Fruit fly (Drosophila melanogaster) whole organism, embryonic: ENCODE data around the gene CG6330.

ENCODE experiments used
- Aef1 ChIP-seq: fragments of 200-800 bp; sonication (Bioruptor generic); IDR thresholded peaks from 3 replicates; pipeline ENCODE4 v1.3.6; 2022; ENCODE audit warnings: missing biosample characterization, missing genetic modification characterization
- Atf3 ChIP-seq: fragments of 200-800 bp; sonication (Bioruptor generic); optimal IDR thresholded peaks from 3 replicates; lab custom pipeline; 2016; ENCODE audit warnings: missing biosample characterization, missing genetic modification characterization
- Atf6 ChIP-seq: fragments of 200-800 bp; sonication (Bioruptor generic); IDR thresholded peaks from 2 replicates; pipeline ENCODE4 v1.3.6; 2022; ENCODE audit warnings: missing biosample characterization, missing genetic modification characterization
- Blimp-1 ChIP-seq: fragments of 200-800 bp; sonication (Bioruptor generic); optimal IDR thresholded peaks from 3 replicates; lab custom pipeline; 2018; ENCODE audit warnings: missing biosample characterization, missing genetic modification characterization, mild to moderate bottlenecking, moderate library complexity, missing genetic modification reagents
- CG11456 ChIP-seq: fragments of 200-800 bp; sonication (Bioruptor generic); IDR thresholded peaks from 3 replicates; pipeline ENCODE4 v1.3.6; 2022; ENCODE audit warnings: missing biosample characterization, missing genetic modification characterization
- CG11695 ChIP-seq: fragments of 200-800 bp; sonication (Bioruptor generic); IDR thresholded peaks from 3 replicates; pipeline ENCODE4 v1.3.6; 2022; ENCODE audit warnings: missing biosample characterization, missing genetic modification characterization
- CG12236 ChIP-seq: fragments of 200-800 bp; sonication (Bioruptor generic); optimal IDR thresholded peaks from 2 replicates; lab custom pipeline; 2016; ENCODE audit warnings: missing biosample characterization, missing genetic modification characterization
- CG12769 ChIP-seq: fragments of 200-800 bp; sonication (Bioruptor generic); optimal IDR thresholded peaks from 2 replicates; lab custom pipeline; 2019; ENCODE audit warnings: missing biosample characterization, mild to moderate bottlenecking, missing genetic modification characterization, moderate library complexity
- CG13624 ChIP-seq: fragments of 200-800 bp; sonication (Bioruptor generic); optimal IDR thresholded peaks from 2 replicates; lab custom pipeline; 2016; ENCODE audit warnings: missing biosample characterization, missing genetic modification characterization
- CG15011 ChIP-seq: fragments of 200-800 bp; sonication (Bioruptor generic); optimal IDR thresholded peaks from 3 replicates; lab custom pipeline; 2018; ENCODE audit warnings: missing biosample characterization, mild to moderate bottlenecking, missing genetic modification characterization
- CG15269 ChIP-seq: fragments of 200-800 bp; sonication (Bioruptor generic); optimal IDR thresholded peaks from 2 replicates; lab custom pipeline; 2018; ENCODE audit warnings: missing biosample characterization, mild to moderate bottlenecking, missing genetic modification characterization, moderate library complexity
- CG15696 ChIP-seq: fragments of 200-800 bp; sonication (Bioruptor generic); optimal IDR thresholded peaks from 2 replicates; lab custom pipeline; 2019; ENCODE audit warnings: missing biosample characterization, mild to moderate bottlenecking, missing genetic modification characterization, moderate library complexity
- CG1603 ChIP-seq: fragments of 200-800 bp; sonication (Bioruptor generic); optimal IDR thresholded peaks from 2 replicates; lab custom pipeline; 2019; ENCODE audit warnings: missing biosample characterization, mild to moderate bottlenecking, missing genetic modification characterization, moderate library complexity
- CG2678 ChIP-seq: fragments of 200-800 bp; sonication (Bioruptor generic); optimal IDR thresholded peaks from 3 replicates; lab custom pipeline; 2019; ENCODE audit warnings: missing biosample characterization, mild to moderate bottlenecking, missing genetic modification characterization, moderate library complexity
- CG30403 ChIP-seq: fragments of 200-800 bp; sonication (Bioruptor generic); optimal IDR thresholded peaks from 3 replicates; lab custom pipeline; 2016; ENCODE audit warnings: missing biosample characterization, missing genetic modification characterization
- CG31224 ChIP-seq: fragments of 200-800 bp; sonication (Bioruptor generic); IDR thresholded peaks from 2 replicates; pipeline ENCODE4 v1.3.6; 2022; ENCODE audit warnings: missing biosample characterization, missing genetic modification characterization
- CG32532 ChIP-seq: fragments of 200-800 bp; sonication (Bioruptor generic); IDR thresholded peaks from 2 replicates; pipeline ENCODE4 v1.3.6; 2022; ENCODE audit warnings: missing biosample characterization, missing genetic modification characterization
- CG3847 ChIP-seq: fragments of 200-800 bp; sonication (Bioruptor generic); IDR thresholded peaks from 2 replicates; pipeline ENCODE4 v1.3.6; 2022; ENCODE audit warnings: missing biosample characterization, missing genetic modification characterization
- CG4707 ChIP-seq: fragments of 200-800 bp; sonication (Bioruptor generic); optimal IDR thresholded peaks from 2 replicates; lab custom pipeline; 2018; ENCODE audit warnings: missing biosample characterization, mild to moderate bottlenecking, missing genetic modification characterization, moderate library complexity
- CG6254 ChIP-seq: fragments of 200-800 bp; sonication (Bioruptor generic); optimal IDR thresholded peaks from 3 replicates; lab custom pipeline; 2017; ENCODE audit warnings: mild to moderate bottlenecking, missing biosample characterization, missing genetic modification reagents, missing genetic modification characterization
- CG6689 ChIP-seq: fragments of 200-800 bp; sonication (Bioruptor generic); IDR thresholded peaks from 2 replicates; pipeline ENCODE4 v1.3.6; 2022; ENCODE audit warnings: missing biosample characterization, missing genetic modification characterization
- CG6791 ChIP-seq: fragments of 200-800 bp; sonication (Bioruptor generic); IDR thresholded peaks from 3 replicates; pipeline ENCODE4 v1.3.6; 2022; ENCODE audit warnings: missing biosample characterization, missing genetic modification characterization; ENCODE audit not compliant: partially characterized antibody
- D19B ChIP-seq: fragments of 200-800 bp; sonication (Bioruptor generic); optimal IDR thresholded peaks from 2 replicates; lab custom pipeline; 2017; ENCODE audit warnings: missing biosample characterization, mild to moderate bottlenecking, missing genetic modification characterization
- Dbx ChIP-seq: fragments of 200-800 bp; sonication (Bioruptor generic); IDR thresholded peaks from 3 replicates; pipeline ENCODE4 v1.3.6; 2022; ENCODE audit warnings: missing biosample characterization, missing genetic modification characterization
- Drgx ChIP-seq: fragments of 200-800 bp; sonication (Bioruptor generic); IDR thresholded peaks from 2 replicates; pipeline ENCODE4 v1.3.6; 2022; ENCODE audit warnings: missing biosample characterization, missing genetic modification characterization
- E2f1 ChIP-seq: fragments of 200-800 bp; sonication (Bioruptor generic); IDR thresholded peaks from 2 replicates; pipeline ENCODE4 v1.3.6; 2022; ENCODE audit warnings: missing biosample characterization, missing genetic modification characterization
- Ets65A ChIP-seq: fragments of 200-800 bp; sonication (Bioruptor generic); peaks from one replicate; lab custom pipeline; 2016; ENCODE audit warnings: missing biosample characterization, missing genetic modification characterization
- HLH54F ChIP-seq: fragments of 200-800 bp; sonication (Bioruptor generic); optimal IDR thresholded peaks from 3 replicates; lab custom pipeline; 2016; ENCODE audit warnings: missing biosample characterization, missing genetic modification characterization
- Med ChIP-seq: fragments of 200-800 bp; sonication (Bioruptor generic); peaks from one replicate; lab custom pipeline; 2016; ENCODE audit warnings: missing biosample characterization, missing genetic modification characterization, mild to moderate bottlenecking, inconsistent platforms, moderate library complexity
- Oaz ChIP-seq: fragments of 200-800 bp; sonication (Bioruptor generic); IDR thresholded peaks from 2 replicates; pipeline ENCODE4 v1.3.6; 2022; ENCODE audit warnings: missing biosample characterization, missing genetic modification characterization
- Sox102F ChIP-seq: fragments of 200-800 bp; sonication (Bioruptor generic); optimal IDR thresholded peaks from 2 replicates; lab custom pipeline; 2018; ENCODE audit warnings: missing biosample characterization, mild to moderate bottlenecking, missing genetic modification characterization, moderate library complexity
- al ChIP-seq: fragments of 200-800 bp; sonication (Bioruptor generic); IDR thresholded peaks from 2 replicates; pipeline ENCODE4 v1.3.6; 2022; ENCODE audit warnings: missing biosample characterization, missing genetic modification characterization
- amos ChIP-seq: fragments of 200-800 bp; sonication (Bioruptor generic); IDR thresholded peaks from 2 replicates; pipeline ENCODE4 v1.3.6; 2022; ENCODE audit warnings: missing biosample characterization, missing genetic modification characterization; ENCODE audit not compliant: partially characterized antibody
- chinmo ChIP-seq: fragments of 200-800 bp; sonication (Bioruptor generic); IDR thresholded peaks from 4 replicates; pipeline ENCODE4 v1.3.6; 2022; ENCODE audit warnings: missing biosample characterization, missing genetic modification characterization; ENCODE audit not compliant: partially characterized antibody
- dpn ChIP-seq, 2 experiments: fragments of 200-800 bp; sonication (Bioruptor generic); optimal IDR thresholded peaks; 3 replicates each; lab custom pipeline; 2016; ENCODE audit warnings: missing biosample characterization in 2 of 2, missing genetic modification characterization in 2 of 2
- dysf ChIP-seq: fragments of 200-800 bp; sonication (Bioruptor generic); IDR thresholded peaks from 3 replicates; pipeline ENCODE4 v1.3.6; 2022; ENCODE audit warnings: missing biosample characterization, missing genetic modification characterization
- ftz-f1 ChIP-seq: fragments of 200-800 bp; sonication (Bioruptor generic); optimal IDR thresholded peaks from 2 replicates; lab custom pipeline; 2016; ENCODE audit warnings: missing biosample characterization, missing genetic modification characterization
- grn ChIP-seq: fragments of 200-800 bp; sonication (Bioruptor generic); optimal IDR thresholded peaks from 3 replicates; lab custom pipeline; 2017; ENCODE audit warnings: missing biosample characterization, missing genetic modification characterization
- jing ChIP-seq: fragments of 200-800 bp; sonication (Bioruptor generic); optimal IDR thresholded peaks from 2 replicates; lab custom pipeline; 2018; ENCODE audit warnings: missing biosample characterization, mild to moderate bottlenecking, missing genetic modification characterization
- lilli ChIP-seq: fragments of 200-800 bp; sonication (Bioruptor generic); optimal IDR thresholded peaks from 3 replicates; lab custom pipeline; 2016; ENCODE audit warnings: missing biosample characterization, missing genetic modification characterization
- lmd ChIP-seq: fragments of 200-800 bp; sonication (Bioruptor generic); IDR thresholded peaks from 2 replicates; pipeline ENCODE4 v1.3.6; 2022; ENCODE audit warnings: missing biosample characterization, missing genetic modification characterization
- mam ChIP-seq: fragments of 200-800 bp; sonication (Bioruptor generic); optimal IDR thresholded peaks from 3 replicates; lab custom pipeline; 2016; ENCODE audit warnings: missing biosample characterization, missing genetic modification characterization
- mirr ChIP-seq: fragments of 200-800 bp; sonication (Bioruptor generic); optimal IDR thresholded peaks from 3 replicates; lab custom pipeline; 2018; ENCODE audit warnings: missing biosample characterization, mild to moderate bottlenecking, missing genetic modification characterization
- sd ChIP-seq: fragments of 200-800 bp; sonication (Bioruptor generic); optimal IDR thresholded peaks from 3 replicates; lab custom pipeline; 2018; ENCODE audit warnings: missing biosample characterization, mild to moderate bottlenecking, missing genetic modification characterization, moderate library complexity
- sens ChIP-seq: fragments of 200-800 bp; sonication (Bioruptor generic); peaks from one replicate; lab custom pipeline; 2016; ENCODE audit warnings: missing biosample characterization, missing genetic modification characterization
- slbo ChIP-seq: fragments of 200-800 bp; sonication (Bioruptor generic); IDR thresholded peaks from 2 replicates; pipeline ENCODE4 v1.3.6; 2022; ENCODE audit warnings: missing biosample characterization, missing genetic modification characterization
- sob ChIP-seq: fragments of 200-800 bp; sonication (Bioruptor generic); IDR thresholded peaks from 2 replicates; pipeline ENCODE4 v1.3.6; 2022; ENCODE audit warnings: missing biosample characterization, missing genetic modification characterization
- usp ChIP-seq: fragments of >200 bp; optimal IDR thresholded peaks from 2 replicates; lab custom pipeline; 2017; ENCODE audit warnings: missing biosample characterization, missing genetic modification characterization
- wdn ChIP-seq: fragments of 200-800 bp; sonication (Bioruptor generic); IDR thresholded peaks from 2 replicates; pipeline ENCODE4 v1.3.6; 2022; ENCODE audit warnings: missing biosample characterization, missing genetic modification characterization

Gene CG6330

dm6 chr3R:26906711-26907510 lies 51.4 kb downstream of the CG6330 start:
- TF ChIP-seq CG2678 (peak; percentile 20), CG12769 (tag; lab: Kevin White, UChicago) (peak; percentile 10), CG15696 (tag; lab: Kevin White, UChicago) (no peak), CG6254 (no peak), CG11695 (GFP tag; lab: Robert Waterston, UW) (no peak), CG15269 (tag; lab: Kevin White, UChicago) (peak; percentile 26), Atf3 (GFP tag; lab: Kevin White, UChicago) (no peak), mirr (GFP tag; lab: Kevin White, UChicago) (no peak), wdn (GFP tag; lab: Robert Waterston, UW) (0 out of 2 replicates have a peak, but pooled peaks have one; percentile 5), D19B (GFP tag; lab: Kevin White, UChicago) (peak; percentile 74), CG6791 (GFP tag; lab: Robert Waterston, UW) (peak; percentile 19; the same call in 1 of the 3 replicates), chinmo (GFP tag; lab: Robert Waterston, UW) (peak; percentile 82; the same call in 1 of the 4 replicates), sd (tag; lab: Kevin White, UChicago) (peak; percentile 32), Ets65A (peak; percentile 45), Med (GFP tag; lab: Kevin White, UChicago) (peak; percentile 86), lilli (GFP tag; lab: Kevin White, UChicago) (peak; percentile 35), grn (GFP tag; lab: Kevin White, UChicago) (peak; percentile 86), Oaz (GFP tag; lab: Robert Waterston, UW) (no peak), CG15011 (GFP tag; lab: Kevin White, UChicago) (no peak), E2f1 (peak; percentile 10; the same call in 1 of the 2 replicates), HLH54F (peak; percentile 11), Drgx (GFP tag; lab: Robert Waterston, UW) (peak; percentile 38; the same call in 1 of the 2 replicates), CG11456 (GFP tag; lab: Robert Waterston, UW) (0 out of 3 replicates have a peak, but pooled peaks have one; percentile 51), CG31224 (peak; percentile 19; the same call in 1 of the 2 replicates), Aef1 (peak; percentile 35; the same call in 1 of the 3 replicates), CG13624 (GFP tag; lab: Kevin White, UChicago) (peak; percentile 20), Atf6 (GFP tag; lab: Robert Waterston, UW) (peak; percentile 15; the same call in 1 of the 2 replicates), Sox102F (GFP tag; lab: Kevin White, UChicago) (peak; percentile 7), ftz-f1 (GFP tag; lab: Kevin White, UChicago) (peak; percentile 54), jing (GFP tag; lab: Kevin White, UChicago) (no peak), usp (GFP tag; lab: Kevin White, UChicago) (no peak), sob (GFP tag; lab: Robert Waterston, UW) (0 out of 2 replicates have a peak, but pooled peaks have one; percentile 34), CG6689 (GFP tag; lab: Robert Waterston, UW) (0 out of 2 replicates have a peak, but pooled peaks have one; percentile 13), al (GFP tag; lab: Robert Waterston, UW) (peak; percentile 40; the same call in 1 of the 2 replicates), dysf (GFP tag; lab: Robert Waterston, UW) (peak; percentile 62), CG12236 (GFP tag; lab: Kevin White, UChicago) (no peak), Dbx (GFP tag; lab: Robert Waterston, UW) (peak; percentile 51; the same call in 1 of the 3 replicates), slbo (peak; percentile 61), amos (0 out of 2 replicates have a peak, but pooled peaks have one; percentile 8), dpn (GFP tag; optimal IDR thresholded peaks at IDR 0.05; lab: Kevin White, UChicago) (peak; percentile 5 to 14), CG32532 (GFP tag; lab: Robert Waterston, UW) (peak; percentile 55; the same call in 1 of the 2 replicates), Blimp-1 (GFP tag; lab: Kevin White, UChicago) (peak; percentile 61), sens (GFP tag; lab: Kevin White, UChicago) (peak; percentile 15), CG30403 (peak; percentile 22), mam (peak; percentile 0), CG3847 (GFP tag; lab: Robert Waterston, UW) (peak; percentile 20; the same call in 1 of the 2 replicates), lmd (peak; percentile 34; the same call in 1 of the 2 replicates), CG1603 (tag; lab: Kevin White, UChicago) (no peak), CG4707 (GFP tag; lab: Kevin White, UChicago) (no peak)
